Fruit fly (Drosophila melanogaster): ENCODE data around the gene CG42304.
A peak's percentile ranks its signal among the peaks of the same experiment; 100 is the strongest.

The CG42304 gene

dm6 chr3L:2631406-2631805, 20.5 kb upstream of the CG42304 start, which contains the start of the genes CG42245 and MEP-1 (continued):
- TF ChIP-seq HmgD (GFP tag; optimal IDR thresholded peaks at IDR 0.05) (no peak), CG8944 (GFP tag; optimal IDR thresholded peaks at IDR 0.05) (peak; percentile 23), tup (GFP tag; optimal IDR thresholded peaks at IDR 0.05) (peak; percentile 52), bab2 (GFP tag; optimal IDR thresholded peaks at IDR 0.05) (peak; percentile 48), sna (GFP tag; IDR thresholded peaks at IDR 0.05; ENCODE audit: partially characterized antibody) (peak; percentile 61), CG9215 (GFP tag; IDR thresholded peaks at IDR 0.05) (no peak), CG16813 (GFP tag; IDR thresholded peaks at IDR 0.05; ENCODE audit: partially characterized antibody) (peak; percentile 62), Scr (GFP tag; IDR thresholded peaks at IDR 0.05; ENCODE audit: partially characterized antibody) (peak; percentile 69), CG17186 (GFP tag; optimal IDR thresholded peaks at IDR 0.05) (peak; percentile 65), CG6654 (GFP tag; optimal IDR thresholded peaks at IDR 0.05) (no peak), CG1792 (GFP tag; optimal IDR thresholded peaks at IDR 0.05) (peak; percentile 45), CG10543 (GFP tag; optimal IDR thresholded peaks at IDR 0.05) (peak; percentile 45), jumu (GFP tag; optimal IDR thresholded peaks at IDR 0.05) (no peak), sug (tag; optimal IDR thresholded peaks at IDR 0.05) (peak; percentile 42), CG9876 (GFP tag; optimal IDR thresholded peaks at IDR 0.05) (no peak), bowl (GFP tag; IDR thresholded peaks at IDR 0.05) (no peak), Dip2 (GFP tag; IDR thresholded peaks at IDR 0.05) (no peak), CG4707 (GFP tag; optimal IDR thresholded peaks at IDR 0.05) (no peak), dpn (GFP tag; optimal IDR thresholded peaks at IDR 0.05) (peak; percentile 52 to 61), CG14710 (tag; optimal IDR thresholded peaks at IDR 0.05) (peak; percentile 80), CG15011 (GFP tag; optimal IDR thresholded peaks at IDR 0.05) (no peak), ERR (GFP tag; optimal IDR thresholded peaks at IDR 0.05) (peak; percentile 10), mam (GFP tag; optimal IDR thresholded peaks at IDR 0.05) (peak; percentile 34), H2.0 (GFP tag; IDR thresholded peaks at IDR 0.05) (0 out of 2 replicates have a peak, but pooled peaks have one; percentile 4), cg (GFP tag; optimal IDR thresholded peaks at IDR 0.05) (no peak), h (optimal IDR thresholded peaks at IDR 0.05) (no peak), CG13287 (GFP tag; IDR thresholded peaks at IDR 0.05; ENCODE audit: partially characterized antibody) (peak; percentile 81), CG9727 (GFP tag; optimal IDR thresholded peaks at IDR 0.05) (peak; percentile 42), gsb-n (tag; optimal IDR thresholded peaks at IDR 0.05) (no peak), CG7556 (GFP tag; optimal IDR thresholded peaks at IDR 0.05) (peak; percentile 11), Elba2 (GFP tag; optimal IDR thresholded peaks at IDR 0.05) (peak; percentile 51), Chrac-16 (GFP tag; optimal IDR thresholded peaks at IDR 0.05) (peak; percentile 34), lmd (GFP tag; IDR thresholded peaks at IDR 0.05) (no peak; the same call in 1 of the 2 replicates), ssp (GFP tag; IDR thresholded peaks at IDR 0.05) (no peak), CG5245 (GFP tag; optimal IDR thresholded peaks at IDR 0.05) (peak; percentile 26), cato (GFP tag; optimal IDR thresholded peaks at IDR 0.05; ENCODE audit: borderline replicate concordance) (peak; percentile 23), wdn (GFP tag; IDR thresholded peaks at IDR 0.05) (no peak), CG3847 (GFP tag; IDR thresholded peaks at IDR 0.05) (peak; percentile 71), CG13624 (GFP tag; optimal IDR thresholded peaks at IDR 0.05) (peak; percentile 72), MTF-1 (GFP tag; optimal IDR thresholded peaks at IDR 0.05; ENCODE audit: borderline replicate concordance) (peak; percentile 26), CG14860 (GFP tag; IDR thresholded peaks at IDR 0.05; ENCODE audit: partially characterized antibody) (peak; percentile 66), pzg (GFP tag; optimal IDR thresholded peaks at IDR 0.05) (peak; percentile 82), Hr78 (GFP tag; optimal IDR thresholded peaks at IDR 0.05) (no peak), sqz (GFP tag; optimal IDR thresholded peaks at IDR 0.05) (no peak), CG4424 (GFP tag; optimal IDR thresholded peaks at IDR 0.05) (peak; percentile 74), CG14667 (GFP tag; IDR thresholded peaks at IDR 0.05) (no peak), E2f1 (GFP tag; IDR thresholded peaks at IDR 0.05) (no peak), Nf-YC (tag; optimal IDR thresholded peaks at IDR 0.05) (no peak), Doc2 (GFP tag; IDR thresholded peaks at IDR 0.05) (no peak), CG17568 (GFP tag; optimal IDR thresholded peaks at IDR 0.05) (no peak), ase (GFP tag; IDR thresholded peaks at IDR 0.05) (no peak)

Measured in whole organism, embryonic.